Worm (Caenorhabditis elegans): ENCODE data around the gene F14D7.2.

ce11 chrV:14301076-14301475 is 7.6 kb upstream of the F14D7.2 start, which contains the start of gene F14D7.6:
- TF ChIP-seq zag-1 (tag; optimal IDR thresholded peaks at IDR 0.05): no peak
- TF ChIP-seq ztf-11 (tag; optimal IDR thresholded peaks at IDR 0.05): no peak
